Worm (Caenorhabditis elegans) whole organism, L4 larva: Measurements from ENCODE around the gene gpx-4.

Source experiments
- F10B5.3 ChIP-seq: sonication (generic microtip); optimal IDR thresholded peaks from 2 replicates; lab custom pipeline; 2016; ENCODE audit warnings: mild to moderate bottlenecking, missing genetic modification characterization, missing compliant biosample characterization
- F44E2.7 ChIP-seq: fragments of 200-800 bp; sonication (Bioruptor generic); IDR thresholded peaks from 2 replicates; pipeline ENCODE4 v2.1.2; 2022; ENCODE audit warnings: missing genetic modification characterization, missing compliant biosample characterization
- T20F7.1 ChIP-seq: fragments of 200-800 bp; sonication (Bioruptor generic); optimal IDR thresholded peaks from 2 replicates; lab custom pipeline; 2018; ENCODE audit warnings: mild to moderate bottlenecking, missing genetic modification characterization, missing compliant biosample characterization
- T26A8.4 ChIP-seq: fragments of 200-800 bp; sonication (Bioruptor generic); IDR thresholded peaks from 2 replicates; pipeline ENCODE4 v1.3.6; 2022; ENCODE audit warnings: missing genetic modification characterization, missing compliant biosample characterization
- Y105C5A.15 ChIP-seq: fragments of 200-800 bp; sonication (Bioruptor generic); IDR thresholded peaks from 2 replicates; pipeline ENCODE4 v1.3.6; 2022; ENCODE audit warnings: missing genetic modification characterization, missing compliant biosample characterization
- Y5F2A.4 ChIP-seq: fragments of 200-800 bp; sonication (Bioruptor generic); optimal IDR thresholded peaks from 2 replicates; lab custom pipeline; 2018; ENCODE audit warnings: mild to moderate bottlenecking, missing genetic modification characterization, missing compliant biosample characterization
- Y75B8A.6 ChIP-seq: fragments of 200-800 bp; sonication (Bioruptor generic); IDR thresholded peaks from 2 replicates; pipeline ENCODE4 v1.3.6; 2022; ENCODE audit warnings: missing genetic modification reagents, missing genetic modification characterization, missing compliant biosample characterization
- ZK546.5 ChIP-seq, 2 experiments: sonication (generic microtip); optimal IDR thresholded peaks; 2 replicates each; lab custom pipeline; 2017; ENCODE audit warnings: missing biosample characterization in 2 of 2, missing genetic modification characterization in 2 of 2
- aha-1 ChIP-seq: fragments of 150-350 bp; peaks from one replicate; lab custom pipeline; 2014; ENCODE audit warnings: missing biosample characterization, missing genetic modification characterization
- aly-2 ChIP-seq: sonication (generic microtip); optimal IDR thresholded peaks from 2 replicates; lab custom pipeline; 2018; ENCODE audit warnings: missing biosample characterization, missing genetic modification characterization
- ama-1 ChIP-seq: fragments of 150-350 bp; optimal IDR thresholded peaks from 2 replicates; lab custom pipeline; 2014; ENCODE audit warnings: inconsistent platforms, mixed read lengths
- attf-4 ChIP-seq: sonication (generic microtip); optimal IDR thresholded peaks from 3 replicates; lab custom pipeline; 2017; ENCODE audit warnings: missing biosample characterization, missing genetic modification characterization
- ceh-20 ChIP-seq: fragments of 200-800 bp; sonication (Bioruptor generic); IDR thresholded peaks from 2 replicates; pipeline ENCODE4 v1.3.6; 2022; ENCODE audit warnings: missing genetic modification reagents, missing genetic modification characterization, missing compliant biosample characterization
- ceh-44 ChIP-seq: fragments of 200-800 bp; sonication (Bioruptor generic); IDR thresholded peaks from 2 replicates; pipeline ENCODE4 v1.3.6; 2022; ENCODE audit warnings: missing genetic modification reagents, missing genetic modification characterization, missing compliant biosample characterization
- ces-1 ChIP-seq: fragments of 150-350 bp; sonication (generic microtip); optimal IDR thresholded peaks from 4 replicates; lab custom pipeline; 2014; ENCODE audit warnings: missing biosample characterization, missing genetic modification reagents, missing genetic modification characterization
- ctbp-1 ChIP-seq: fragments of 200-800 bp; sonication (Bioruptor generic); IDR thresholded peaks from 2 replicates; pipeline ENCODE4 v1.3.6; 2022; ENCODE audit warnings: missing genetic modification reagents, missing genetic modification characterization, missing compliant biosample characterization
- daf-12 ChIP-seq: fragments of 150-350 bp; optimal IDR thresholded peaks from 2 replicates; lab custom pipeline; 2014; ENCODE audit warnings: missing biosample characterization, missing genetic modification reagents, missing genetic modification characterization
- daf-19 ChIP-seq: fragments of 200-800 bp; sonication (Bioruptor generic); conservative IDR thresholded peaks from 2 replicates; pipeline ENCODE4 v1.3.6; 2022; ENCODE audit warnings: missing genetic modification characterization, missing compliant biosample characterization
- dmd-6 ChIP-seq: fragments of 200-800 bp; sonication (Bioruptor generic); IDR thresholded peaks from 2 replicates; pipeline ENCODE4 v1.3.6; 2022; ENCODE audit warnings: missing genetic modification reagents, missing genetic modification characterization, missing compliant biosample characterization
- dmd-9 ChIP-seq: fragments of 200-800 bp; sonication (Bioruptor generic); IDR thresholded peaks from 2 replicates; pipeline ENCODE4 v1.3.6; 2022; ENCODE audit warnings: missing genetic modification reagents, missing genetic modification characterization, missing compliant biosample characterization
- dpl-1 ChIP-seq: fragments of 150-350 bp; optimal IDR thresholded peaks from 2 replicates; lab custom pipeline; 2014; ENCODE audit warnings: missing biosample characterization, missing genetic modification reagents, missing genetic modification characterization
- dve-1 ChIP-seq: sonication (generic microtip); optimal IDR thresholded peaks from 2 replicates; lab custom pipeline; 2017; ENCODE audit warnings: antibody characterized with exemption, mild to moderate bottlenecking, missing genetic modification characterization, missing compliant biosample characterization; ENCODE audit not compliant: insufficient read depth
- egl-27 ChIP-seq: sonication (generic microtip); optimal IDR thresholded peaks from 3 replicates; lab custom pipeline; 2017; ENCODE audit warnings: missing biosample characterization, missing genetic modification reagents, missing genetic modification characterization
- egl-43 ChIP-seq: fragments of 200-800 bp; sonication (Bioruptor generic); IDR thresholded peaks from 2 replicates; pipeline ENCODE4 v1.3.6; 2022; ENCODE audit warnings: missing genetic modification reagents, missing genetic modification characterization, missing compliant biosample characterization
- fkh-10 ChIP-seq: fragments of 150-350 bp; optimal IDR thresholded peaks from 2 replicates; lab custom pipeline; 2014; ENCODE audit warnings: missing biosample characterization, missing genetic modification reagents, missing genetic modification characterization
- gei-8 ChIP-seq: fragments of 200-800 bp; sonication (Bioruptor generic); optimal IDR thresholded peaks from 2 replicates; lab custom pipeline; 2018; ENCODE audit warnings: mild to moderate bottlenecking, missing genetic modification characterization, missing compliant biosample characterization
- hif-1 ChIP-seq, 2 experiments: sonication (generic microtip); optimal IDR thresholded peaks; 2 replicates each; lab custom pipeline; 2016 to 2017; ENCODE audit warnings: missing compliant biosample characterization in 2 of 2, missing genetic modification characterization in 2 of 2, missing genetic modification reagents in 2 of 2, missing genotype in 2 of 2, mild to moderate bottlenecking in 1 of 2
- hlh-11 ChIP-seq: fragments of 200-800 bp; sonication (Bioruptor generic); optimal IDR thresholded peaks from 2 replicates; lab custom pipeline; 2018; ENCODE audit warnings: mild to moderate bottlenecking, missing genetic modification characterization, missing compliant biosample characterization
- jun-1 ChIP-seq: fragments of 150-350 bp; optimal IDR thresholded peaks from 2 replicates; lab custom pipeline; 2014; ENCODE audit warnings: missing biosample characterization, missing genetic modification reagents, missing genetic modification characterization
- lim-7 ChIP-seq: fragments of 200-800 bp; sonication (Bioruptor generic); IDR thresholded peaks from 2 replicates; pipeline ENCODE4 v1.3.6; 2022; ENCODE audit warnings: missing genetic modification characterization, missing compliant biosample characterization
- lin-1 ChIP-seq: fragments of 200-800 bp; sonication (Bioruptor generic); IDR thresholded peaks from 2 replicates; pipeline ENCODE4 v1.3.6; 2022; ENCODE audit warnings: missing genetic modification reagents, missing genetic modification characterization, missing compliant biosample characterization
- lin-39 ChIP-seq: fragments of 150-350 bp; optimal IDR thresholded peaks from 2 replicates; lab custom pipeline; 2014; ENCODE audit warnings: missing biosample characterization, missing genetic modification reagents, missing genetic modification characterization
- mdt-29 ChIP-seq: fragments of 200-800 bp; sonication (Bioruptor generic); IDR thresholded peaks from 2 replicates; pipeline ENCODE4 v1.3.6; 2022; ENCODE audit warnings: missing genetic modification reagents, missing genetic modification characterization, missing compliant biosample characterization
- mep-1 ChIP-seq: fragments of 150-350 bp; sonication (generic microtip); optimal IDR thresholded peaks from 3 replicates; lab custom pipeline; 2014; ENCODE audit warnings: missing biosample characterization, missing genetic modification characterization
- mes-2 ChIP-seq: sonication (generic microtip); optimal IDR thresholded peaks from 2 replicates; lab custom pipeline; 2016; ENCODE audit warnings: missing genotype, mild to moderate bottlenecking, missing genetic modification characterization, missing compliant biosample characterization; ENCODE audit not compliant: poor library complexity, severe bottlenecking
- mxl-3 ChIP-seq: fragments of 200-800 bp; sonication (Bioruptor generic); optimal IDR thresholded peaks from 2 replicates; lab custom pipeline; 2018; ENCODE audit warnings: mild to moderate bottlenecking, missing genetic modification characterization, missing compliant biosample characterization
- nhr-102 ChIP-seq: sonication (generic microtip); optimal IDR thresholded peaks from 2 replicates; lab custom pipeline; 2016; ENCODE audit warnings: mild to moderate bottlenecking, missing genetic modification characterization, moderate library complexity, missing compliant biosample characterization
- nhr-25 ChIP-seq: sonication (generic microtip); optimal IDR thresholded peaks from 2 replicates; lab custom pipeline; 2017; ENCODE audit warnings: missing genetic modification characterization, mild to moderate bottlenecking, missing compliant biosample characterization, antibody characterized with exemption, moderate library complexity, borderline replicate concordance; ENCODE audit not compliant: insufficient read depth
- nhr-28 ChIP-seq: fragments of 150-350 bp; optimal IDR thresholded peaks from 2 replicates; lab custom pipeline; 2014; ENCODE audit warnings: missing biosample characterization, missing genetic modification characterization
- nhr-42 ChIP-seq: fragments of 200-800 bp; sonication (Bioruptor generic); IDR thresholded peaks from 2 replicates; pipeline ENCODE4 v1.3.6; 2022; ENCODE audit warnings: missing genetic modification characterization, missing compliant biosample characterization
- nhr-48 ChIP-seq: sonication (generic microtip); optimal IDR thresholded peaks from 2 replicates; lab custom pipeline; 2016; ENCODE audit warnings: mild to moderate bottlenecking, missing genetic modification characterization, missing compliant biosample characterization
- nhr-6 ChIP-seq: fragments of 150-350 bp; optimal IDR thresholded peaks from 2 replicates; lab custom pipeline; 2014; ENCODE audit warnings: missing biosample characterization, missing genetic modification characterization
- nhr-76 ChIP-seq: fragments of 150-350 bp; optimal IDR thresholded peaks from 2 replicates; lab custom pipeline; 2014; ENCODE audit warnings: missing biosample characterization, missing genetic modification characterization
- sdz-12 ChIP-seq: fragments of 200-800 bp; sonication (Bioruptor generic); optimal IDR thresholded peaks from 2 replicates; lab custom pipeline; 2018; ENCODE audit warnings: mild to moderate bottlenecking, missing genetic modification characterization, missing compliant biosample characterization
- snpc-1.2 ChIP-seq: fragments of 200-800 bp; sonication (Bioruptor generic); IDR thresholded peaks from 2 replicates; pipeline ENCODE4 v1.3.6; 2022; ENCODE audit warnings: missing genetic modification reagents, missing genetic modification characterization, missing compliant biosample characterization
- snpc-4 ChIP-seq: fragments of 150-350 bp; optimal IDR thresholded peaks from 2 replicates; lab custom pipeline; 2014; ENCODE audit warnings: missing biosample characterization, missing genetic modification characterization
- spr-1 ChIP-seq: sonication (generic microtip); optimal IDR thresholded peaks from 2 replicates; lab custom pipeline; 2016; ENCODE audit warnings: mild to moderate bottlenecking, missing genetic modification characterization, missing compliant biosample characterization
- tra-1 ChIP-seq: fragments of 200-800 bp; sonication (Bioruptor generic); IDR thresholded peaks from 2 replicates; pipeline ENCODE4 v1.3.6; 2022; ENCODE audit warnings: missing genetic modification reagents, missing genetic modification characterization, missing compliant biosample characterization
- unc-62 ChIP-seq, 3 experiments: fragments of 150-350 bp in 1 of 3; sonication (generic microtip); optimal IDR thresholded peaks in 2 of 3; peaks in 1 of 3; 1 replicate in 1 of 3; 2 replicates in 2 of 3; lab custom pipeline; 2014 to 2017; ENCODE audit warnings: missing biosample characterization in 3 of 3, missing genetic modification characterization in 3 of 3, missing genetic modification reagents in 3 of 3, missing genotype in 1 of 3
- zfp-2 ChIP-seq: sonication (generic microtip); optimal IDR thresholded peaks from 2 replicates; lab custom pipeline; 2016; ENCODE audit warnings: mild to moderate bottlenecking, missing genetic modification characterization, missing compliant biosample characterization
- zfp-3 ChIP-seq: fragments of 200-800 bp; sonication (Bioruptor generic); conservative IDR thresholded peaks from 2 replicates; pipeline ENCODE4 v1.3.6; 2022; ENCODE audit warnings: missing genetic modification reagents, missing genetic modification characterization, missing compliant biosample characterization
- ztf-11 ChIP-seq: fragments of 150-350 bp; optimal IDR thresholded peaks from 2 replicates; lab custom pipeline; 2014; ENCODE audit warnings: missing biosample characterization, missing genetic modification characterization

The gpx-4 gene

ce11 chrIV:2664901-2665201, 10.0 kb downstream of the gpx-4 start (continued):
- TF ChIP-seq F10B5.3 (no peak), spr-1 (no peak), dpl-1 (GFP tag; lab: Kevin White, UChicago) (no peak), T26A8.4 (GFP tag; lab: Robert Waterston, UW) (no peak), snpc-1.2 (GFP tag; lab: Robert Waterston, UW) (0 out of 2 replicates have a peak, but pooled peaks have one; percentile 54), tra-1 (GFP tag; lab: Robert Waterston, UW) (no peak), ces-1 (no peak), ama-1 (lab: Kevin White, UChicago) (no peak), nhr-42 (0 out of 2 replicates have a peak, but pooled peaks have one; percentile 55), ZK546.5 (tag; optimal IDR thresholded peaks at IDR 0.05; lab: Kevin White, UChicago) (no peak), aha-1 (tag; lab: Kevin White, UChicago) (peak; percentile 9), unc-62 (GFP tag; optimal IDR thresholded peaks at IDR 0.05 in 1 of 2; lab: Kevin White, UChicago) (no peak), unc-62 (tag; optimal IDR thresholded peaks at IDR 0.05; lab: Kevin White, UChicago) (no peak), ceh-20 (GFP tag; lab: Robert Waterston, UW) (no peak), nhr-6 (no peak), nhr-28 (no peak), daf-19 (GFP tag; lab: Robert Waterston, UW) (peak; percentile 70), dve-1 (tag; lab: Kevin White, UChicago) (no peak), gei-8 (GFP tag; lab: Kevin White, UChicago) (peak; percentile 57), dmd-9 (0 out of 2 replicates have a peak, but pooled peaks have one; percentile 52), lim-7 (GFP tag; lab: Robert Waterston, UW) (peak; percentile 86), lin-39 (tag; lab: Kevin White, UChicago) (no peak), lin-1 (GFP tag; lab: Robert Waterston, UW) (0 out of 2 replicates have a peak, but pooled peaks have one; percentile 10), zfp-3 (GFP tag; lab: Robert Waterston, UW) (no peak), nhr-102 (tag; lab: Kevin White, UChicago) (no peak), Y75B8A.6 (GFP tag; lab: Robert Waterston, UW) (peak; percentile 32; the same call in 1 of the 2 replicates), mes-2 (tag; lab: Kevin White, UChicago) (peak; percentile 51), hlh-11 (no peak), zfp-2 (tag; lab: Kevin White, UChicago) (no peak), sdz-12 (no peak), egl-27 (tag; lab: Kevin White, UChicago) (no peak), hif-1 (tag; optimal IDR thresholded peaks at IDR 0.05; lab: Kevin White, UChicago) (no peak), Y105C5A.15 (GFP tag; lab: Robert Waterston, UW) (peak; percentile 70; the same call in 1 of the 2 replicates), egl-43 (GFP tag; lab: Robert Waterston, UW) (peak; percentile 84), nhr-76 (tag; lab: Kevin White, UChicago) (no peak), snpc-4 (no peak), mdt-29 (0 out of 2 replicates have a peak, but pooled peaks have one; percentile 38), nhr-48 (tag; lab: Kevin White, UChicago) (no peak), jun-1 (no peak), ceh-44 (no peak), nhr-25 (tag; lab: Kevin White, UChicago) (no peak), F44E2.7 (GFP tag; lab: Robert Waterston, UW) (peak; percentile 91), mxl-3 (GFP tag; lab: Kevin White, UChicago) (no peak), aly-2 (tag; lab: Kevin White, UChicago) (no peak), T20F7.1 (GFP tag; lab: Kevin White, UChicago) (peak; percentile 21), fkh-10 (GFP tag; lab: Kevin White, UChicago) (no peak), Y5F2A.4 (GFP tag; lab: Kevin White, UChicago) (peak; percentile 67), ctbp-1 (no peak), daf-12 (no peak), attf-4 (no peak), mep-1 (tag; lab: Kevin White, UChicago) (no peak), ztf-11 (no peak), dmd-6 (GFP tag; lab: Robert Waterston, UW) (no peak)
